Worm (Caenorhabditis elegans): Measurements from ENCODE around the gene R09E10.5.

ce11 chrIV:10310329-10310728 is 8.2 kb upstream of the R09E10.5 start, which contains the start of gene R09E10.8:
- TF ChIP-seq ama-1 (optimal IDR thresholded peaks at IDR 0.05) (no peak), aly-1 (tag; optimal IDR thresholded peaks at IDR 0.05) (no peak), ceh-13 (GFP tag; optimal IDR thresholded peaks at IDR 0.05) (no peak), ceh-36 (tag; optimal IDR thresholded peaks at IDR 0.05) (no peak), sea-1 (GFP tag; conservative IDR thresholded peaks at IDR 0.05) (no peak), ets-7 (tag; optimal IDR thresholded peaks at IDR 0.05) (no peak), tbx-11 (GFP tag; IDR thresholded peaks at IDR 0.05) (no peak), scrt-1 (GFP tag; IDR thresholded peaks at IDR 0.05) (no peak)

Measured in whole organism, early embryonic.